Fruit fly (Drosophila melanogaster): Measurements from ENCODE around the gene mRRF1.

Gene mRRF1

DNA sequence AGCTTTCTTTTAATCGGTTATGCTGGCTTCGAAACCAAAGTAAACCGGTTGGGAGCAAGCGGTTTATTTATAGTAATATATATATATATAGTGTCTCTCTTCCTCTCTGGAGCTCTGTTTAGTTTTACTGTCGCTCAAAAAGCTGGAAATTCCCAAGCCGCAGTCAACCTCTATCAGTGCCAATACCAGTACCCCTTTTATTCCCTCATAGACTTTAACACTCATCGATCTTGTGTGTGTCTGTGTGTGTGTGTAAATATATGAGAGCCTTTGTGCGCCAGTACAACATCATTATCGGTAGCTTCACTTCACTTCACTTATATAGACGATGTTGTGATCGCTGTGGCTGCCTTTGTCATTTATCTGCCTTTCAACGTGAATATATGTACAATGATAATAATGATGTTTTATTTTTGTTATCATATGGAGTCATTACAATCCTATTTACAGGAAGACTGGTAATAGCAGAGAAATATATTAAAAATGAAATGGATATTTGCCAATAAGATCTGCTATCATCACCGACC is 26.1 kb upstream of the mRRF1 start (continued):
- TF ChIP-seq Sox15 (GFP tag; optimal IDR thresholded peaks at IDR 0.05) (no peak), ss (GFP tag; optimal IDR thresholded peaks at IDR 0.05) (peak in 1 of 2 experiments; percentile 42), net (GFP tag; optimal IDR thresholded peaks at IDR 0.05) (no peak), CG6854 (GFP tag; optimal IDR thresholded peaks at IDR 0.05) (no peak), spab (GFP tag; optimal IDR thresholded peaks at IDR 0.05) (no peak), Blimp-1 (GFP tag; optimal IDR thresholded peaks at IDR 0.05) (no peak), acj6 (GFP tag; optimal IDR thresholded peaks at IDR 0.05) (no peak), CG6808 (GFP tag; optimal IDR thresholded peaks at IDR 0.05) (no peak), eg (GFP tag; IDR thresholded peaks at IDR 0.05) (no peak), CG31627 (GFP tag; optimal IDR thresholded peaks at IDR 0.05) (no peak), CG6276 (GFP tag; optimal IDR thresholded peaks at IDR 0.05) (no peak), Met (GFP tag; optimal IDR thresholded peaks at IDR 0.05) (no peak), Eip93F (GFP tag; optimal IDR thresholded peaks at IDR 0.05) (no peak), CG10631 (GFP tag; optimal IDR thresholded peaks at IDR 0.05) (no peak), CG6792 (GFP tag; optimal IDR thresholded peaks at IDR 0.05) (no peak), Ets96B (tag; optimal IDR thresholded peaks at IDR 0.05) (no peak)

DNA sequence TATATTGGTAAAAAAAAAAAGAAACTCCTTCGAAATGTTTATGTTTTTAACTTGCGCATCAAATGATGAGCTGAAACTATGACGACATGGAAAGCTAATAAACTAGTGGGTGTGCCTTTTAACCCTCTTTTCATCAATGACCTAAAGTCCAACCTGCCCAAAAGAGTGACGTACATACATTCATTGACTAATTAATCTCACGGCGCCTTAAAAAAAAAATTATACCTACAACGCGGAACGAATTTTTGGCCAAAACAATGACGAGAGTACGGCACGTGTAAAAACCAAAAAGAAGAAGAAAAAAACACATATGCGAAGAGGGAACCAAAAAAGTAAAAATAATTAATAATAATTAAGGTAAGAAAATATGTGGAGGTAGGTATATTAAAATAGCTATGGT is 25.6 kb upstream of the mRRF1 start, which contains the start of gene PGRP-LC:
PGRP-LC (plus strand) TSS at position 301 of the 400 bp plus-strand sequence.
- TF ChIP-seq fd59A (GFP tag; optimal IDR thresholded peaks at IDR 0.05): no peak
- no peak for TF ChIP-seq CG3919 (GFP tag; optimal IDR thresholded peaks at IDR 0.05)
- TF ChIP-seq Eip78C (GFP tag): peak; percentile 32

DNA sequence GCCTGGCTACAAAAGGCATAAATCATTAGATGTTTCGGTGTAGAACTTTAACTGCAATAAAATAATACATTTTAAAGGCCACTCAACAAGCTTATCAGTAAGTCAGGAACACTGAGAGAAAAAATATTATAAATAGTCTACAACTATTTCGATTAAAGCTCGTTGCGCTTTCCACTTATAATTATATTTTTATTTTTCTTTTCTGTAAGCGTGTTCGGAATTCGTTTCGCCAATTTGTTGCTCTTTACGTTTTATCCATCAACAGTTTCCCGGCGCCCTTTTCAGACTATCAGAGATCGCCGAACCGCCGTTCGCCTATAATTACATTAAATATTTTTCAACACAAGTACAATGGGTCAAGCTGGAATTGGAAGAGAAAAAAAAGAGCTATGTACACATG is 25.1 kb upstream of the mRRF1 start:
- TF ChIP-seq CG11902 (GFP tag; optimal IDR thresholded peaks at IDR 0.05): no peak
- peak; percentile 7 for TF ChIP-seq CG6276 (GFP tag; optimal IDR thresholded peaks at IDR 0.05)
- peak; percentile 3 for TF ChIP-seq Sox14 (GFP tag; optimal IDR thresholded peaks at IDR 0.05)
- peak; percentile 69 for TF ChIP-seq svp (GFP tag)
- TF ChIP-seq dsx (GFP tag; optimal IDR thresholded peaks at IDR 0.05; ENCODE audit: poor library complexity, severe bottlenecking): no peak
- TF ChIP-seq fkh (GFP tag; optimal IDR thresholded peaks at IDR 0.05): no peak
- peak; percentile 20 for TF ChIP-seq acj6 (GFP tag; optimal IDR thresholded peaks at IDR 0.05)
- TF ChIP-seq Eip78C (GFP tag): peak; percentile 80
- peak; percentile 34 for TF ChIP-seq CG11762 (GFP tag; optimal IDR thresholded peaks at IDR 0.05; ENCODE audit: insufficient read depth)
- TF ChIP-seq Gug (GFP tag; IDR thresholded peaks at IDR 0.05): peak; percentile 12; the same call in 1 of the 2 replicates
- TF ChIP-seq Hr39 (GFP tag; optimal IDR thresholded peaks at IDR 0.05): no peak
- TF ChIP-seq net (GFP tag; optimal IDR thresholded peaks at IDR 0.05): peak; percentile 11
- peak; percentile 19 for TF ChIP-seq OdsH (GFP tag; optimal IDR thresholded peaks at IDR 0.05)
- peak; percentile 23 for TF ChIP-seq Hr4 (GFP tag; optimal IDR thresholded peaks at IDR 0.05)
- peak; percentile 7 for TF ChIP-seq Sox15 (GFP tag; optimal IDR thresholded peaks at IDR 0.05)
- peak; percentile 21; the same call in 1 of the 3 replicates for TF ChIP-seq CG8119 (GFP tag; IDR thresholded peaks at IDR 0.05)
- TF ChIP-seq CG32006 (GFP tag; optimal IDR thresholded peaks at IDR 0.05): peak; percentile 18
- TF ChIP-seq Hr38 (GFP tag; optimal IDR thresholded peaks at IDR 0.05): no peak
- peak; percentile 45 for TF ChIP-seq pdm3 (GFP tag; optimal IDR thresholded peaks at IDR 0.05)

DNA sequence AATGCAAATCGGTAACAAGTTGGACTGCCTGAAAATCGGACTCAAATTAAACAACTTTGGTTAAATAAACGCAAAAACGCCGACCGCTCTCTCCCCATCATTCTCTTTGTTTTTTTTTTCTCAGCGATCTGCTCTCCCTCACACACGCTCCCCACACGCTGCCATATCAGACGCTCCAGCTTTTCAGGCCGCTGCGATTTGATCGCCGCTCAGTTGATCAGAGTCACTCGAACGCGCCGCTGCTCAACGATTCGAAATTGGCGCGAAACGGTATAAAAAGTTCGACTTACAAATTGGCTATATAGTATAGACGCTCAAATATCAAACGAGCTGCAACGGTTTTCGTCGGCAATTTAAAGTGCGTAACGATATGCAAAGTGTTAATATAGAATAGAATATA is 23.9 kb upstream of the mRRF1 start:
- TF ChIP-seq Eip78C (GFP tag) (peak; percentile 60), Hr38 (GFP tag; optimal IDR thresholded peaks at IDR 0.05) (no peak), CG9139 (GFP tag; optimal IDR thresholded peaks at IDR 0.05) (peak; percentile 9), achi (GFP tag; optimal IDR thresholded peaks at IDR 0.05) (peak; percentile 0), Sox102F (GFP tag; optimal IDR thresholded peaks at IDR 0.05) (peak; percentile 28), svp (GFP tag) (peak; percentile 78), CG6163 (GFP tag; IDR thresholded peaks at IDR 0.05) (peak; percentile 61; the same call in 2 of the 3 replicates), CG6854 (GFP tag; optimal IDR thresholded peaks at IDR 0.05) (peak; percentile 51), cyc (GFP tag; optimal IDR thresholded peaks at IDR 0.05) (no peak), CG6276 (GFP tag; optimal IDR thresholded peaks at IDR 0.05) (peak; percentile 6), eg (GFP tag; IDR thresholded peaks at IDR 0.05) (peak; percentile 37; the same call in 1 of the 3 replicates)
